Fruit fly (Drosophila melanogaster): ENCODE measurements around the gene CG11722.
A peak's percentile ranks its signal among the peaks of the same experiment; 100 is the strongest.

CG11722 gene

dm6 chr3R:10035765-10036164, 9.6 kb downstream of the CG11722 start (continued):
- TF ChIP-seq CHES-1-like (GFP tag; optimal IDR thresholded peaks at IDR 0.05) (no peak), Tbp (GFP tag; optimal IDR thresholded peaks at IDR 0.05) (no peak), Ets65A (GFP tag) (no peak), CG10959 (GFP tag; IDR thresholded peaks at IDR 0.05) (no peak), Hey (tag; optimal IDR thresholded peaks at IDR 0.05) (peak; percentile 68), CG9437 (GFP tag; optimal IDR thresholded peaks at IDR 0.05) (no peak), cwo (GFP tag; optimal IDR thresholded peaks at IDR 0.05) (peak; percentile 58), sqz (GFP tag; optimal IDR thresholded peaks at IDR 0.05) (no peak), Elba2 (GFP tag; optimal IDR thresholded peaks at IDR 0.05) (no peak), CG4328 (GFP tag; optimal IDR thresholded peaks at IDR 0.05) (no peak), CG10431 (GFP tag; optimal IDR thresholded peaks at IDR 0.05) (no peak), H15 (GFP tag; IDR thresholded peaks at IDR 0.05) (no peak), CG12769 (tag; optimal IDR thresholded peaks at IDR 0.05) (peak; percentile 14), MBD-R2 (GFP tag; IDR thresholded peaks at IDR 0.05) (no peak), Max (GFP tag; optimal IDR thresholded peaks at IDR 0.05) (no peak), corto (GFP tag; optimal IDR thresholded peaks at IDR 0.05) (no peak), CG12659 (GFP tag; optimal IDR thresholded peaks at IDR 0.05) (no peak), yki (optimal IDR thresholded peaks at IDR 0.05) (no peak), grau (tag; optimal IDR thresholded peaks at IDR 0.05) (no peak), chinmo (GFP tag; IDR thresholded peaks at IDR 0.05; ENCODE audit: partially characterized antibody) (no peak), Mrtf (GFP tag; IDR thresholded peaks at IDR 0.05) (no peak), Rx (GFP tag; IDR thresholded peaks at IDR 0.05) (no peak), CG13296 (GFP tag; optimal IDR thresholded peaks at IDR 0.05) (no peak), pzg (GFP tag; optimal IDR thresholded peaks at IDR 0.05) (no peak), Dp (GFP tag; optimal IDR thresholded peaks at IDR 0.05) (no peak), CG8089 (GFP tag; optimal IDR thresholded peaks at IDR 0.05) (no peak), sob (GFP tag; IDR thresholded peaks at IDR 0.05) (no peak), Vsx1 (GFP tag; optimal IDR thresholded peaks at IDR 0.05) (peak; percentile 37), sug (tag; optimal IDR thresholded peaks at IDR 0.05) (peak; percentile 90), so (GFP tag; IDR thresholded peaks at IDR 0.05) (no peak), exex (tag; optimal IDR thresholded peaks at IDR 0.05) (peak; percentile 97), grn (GFP tag; optimal IDR thresholded peaks at IDR 0.05) (peak; percentile 93), Atf6 (GFP tag; IDR thresholded peaks at IDR 0.05) (no peak), CG34376 (GFP tag; optimal IDR thresholded peaks at IDR 0.05) (peak; percentile 67), lab (GFP tag; optimal IDR thresholded peaks at IDR 0.05) (peak; percentile 74), dm (GFP tag; optimal IDR thresholded peaks at IDR 0.05) (no peak), CG42726 (GFP tag; IDR thresholded peaks at IDR 0.05; ENCODE audit: partially characterized antibody) (no peak), CG43689 (GFP tag; IDR thresholded peaks at IDR 0.05) (no peak), Fer1 (GFP tag; optimal IDR thresholded peaks at IDR 0.05) (no peak), kni (GFP tag; optimal IDR thresholded peaks at IDR 0.05) (no peak), Eip74EF (GFP tag; optimal IDR thresholded peaks at IDR 0.05) (peak in 1 of 2 experiments; percentile 63), CG10321 (GFP tag; IDR thresholded peaks at IDR 0.05) (no peak), CG30020 (tag; optimal IDR thresholded peaks at IDR 0.05) (no peak), cato (GFP tag; optimal IDR thresholded peaks at IDR 0.05; ENCODE audit: borderline replicate concordance) (no peak), CG14014 (GFP tag; IDR thresholded peaks at IDR 0.05) (no peak), CG8388 (GFP tag; optimal IDR thresholded peaks at IDR 0.05) (no peak), CG11723 (GFP tag; optimal IDR thresholded peaks at IDR 0.05) (no peak), CG14710 (tag; optimal IDR thresholded peaks at IDR 0.05) (no peak), CG18011 (GFP tag; optimal IDR thresholded peaks at IDR 0.05) (no peak), CG1832 (GFP tag; optimal IDR thresholded peaks at IDR 0.05) (no peak), CG1647 (GFP tag; optimal IDR thresholded peaks at IDR 0.05) (no peak), CG2120 (GFP tag; optimal IDR thresholded peaks at IDR 0.05) (no peak)

Measured in whole organism, embryonic.